Worm (Caenorhabditis elegans) whole organism, dauer: ENCODE results near the gene Y39A1A.24.

ENCODE experiments used
- unc-62 ChIP-seq: sonication (generic microtip); optimal IDR thresholded peaks from 2 replicates; lab custom pipeline; 2017; ENCODE audit warnings: missing biosample characterization, missing genetic modification reagents, missing genetic modification characterization

Y39A1A.24 gene

DNA sequence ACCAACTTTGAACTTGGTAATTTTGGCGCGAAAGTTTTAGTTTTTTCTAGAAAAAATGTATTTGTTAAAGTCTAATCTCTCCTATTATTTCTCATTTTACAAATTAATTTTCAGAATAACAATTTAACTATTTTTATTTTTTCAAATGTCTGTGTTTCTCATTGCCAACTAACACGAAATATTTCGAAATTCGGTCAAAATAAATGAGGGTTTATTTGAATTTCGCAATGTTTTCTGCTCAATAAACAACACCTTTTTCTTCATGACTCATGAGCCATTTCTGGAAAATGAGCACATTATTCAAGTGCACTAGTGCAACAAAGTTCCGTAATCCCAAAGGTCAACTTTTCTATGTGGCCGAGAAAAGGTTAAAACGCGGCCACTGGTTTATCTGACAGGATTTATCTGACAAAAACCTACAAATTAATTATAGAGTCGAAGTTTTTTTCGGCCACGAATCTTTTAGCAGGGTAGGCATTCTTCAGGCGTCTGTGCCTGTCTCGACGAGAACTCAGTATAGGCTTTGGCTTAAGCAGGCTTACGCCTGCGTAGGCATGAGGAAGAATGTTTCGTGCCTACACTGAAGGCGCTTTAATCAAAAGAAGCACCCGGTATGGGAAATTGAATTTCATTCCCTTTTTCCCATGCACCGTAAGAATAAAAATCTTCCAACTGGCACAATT is 26.0 kb downstream of the Y39A1A.24 start, which contains the start of gene Y39A1A.27:
Y39A1A.27 (plus strand) TSS at position 633 of the 683 bp plus-strand sequence.
- TF ChIP-seq unc-62 (GFP tag; lab: Kevin White, UChicago), result no peak

ce11 chrIII:10642781-10643180 is 30.3 kb downstream of the Y39A1A.24 start, which contains the start of the genes dhs-11 and orc-1:
dhs-11 (minus strand) TSS chrIII:10642865.
orc-1 (plus strand) TSS chrIII:10643129.
- TF ChIP-seq unc-62 (GFP tag; lab: Kevin White, UChicago), result no peak

ce11 chrIII:10646094-10646493 is 33.7 kb downstream of the Y39A1A.24 start, which contains the start of gene orc-4:
orc-4 (plus strand) TSS chrIII:10646170.
- TF ChIP-seq unc-62 (GFP tag; lab: Kevin White, UChicago), result no peak

- TF ChIP-seq unc-62 (GFP tag; lab: Kevin White, UChicago), result no peak
These were observed 36.8 kb downstream of the Y39A1A.24 start, which contains the start of gene emg-1 for ce11 chrIII:10649219-10649618. emg-1 (plus strand) TSS chrIII:10649519.

ce11 chrIII:10651634-10652033 is 39.2 kb downstream of the Y39A1A.24 start:
- no peak for TF ChIP-seq unc-62 (GFP tag; lab: Kevin White, UChicago)

- TF ChIP-seq unc-62 (GFP tag; lab: Kevin White, UChicago), result no peak
These were observed 40.4 kb downstream of the Y39A1A.24 start for ce11 chrIII:10652833-10653232.

DNA sequence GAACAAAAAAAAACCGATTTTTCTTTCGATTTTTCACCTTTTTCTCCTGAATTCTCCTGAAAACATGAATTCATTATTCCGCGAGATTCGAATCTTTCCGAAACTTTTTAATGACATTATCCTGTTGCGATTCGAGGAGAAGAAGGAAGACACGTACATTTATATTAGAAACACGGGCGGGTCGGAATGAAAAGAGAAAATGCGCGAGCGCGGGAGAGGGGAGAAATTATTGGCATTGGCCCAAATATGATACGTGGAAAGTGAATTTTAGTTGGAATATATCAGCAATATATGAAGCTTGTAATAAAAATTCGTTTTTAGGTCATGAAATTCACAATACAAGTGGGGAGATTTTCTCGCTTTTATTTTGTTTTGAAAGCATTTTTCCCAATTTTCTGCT is 41.0 kb downstream of the Y39A1A.24 start:
- TF ChIP-seq unc-62 (GFP tag; lab: Kevin White, UChicago), result no peak

DNA sequence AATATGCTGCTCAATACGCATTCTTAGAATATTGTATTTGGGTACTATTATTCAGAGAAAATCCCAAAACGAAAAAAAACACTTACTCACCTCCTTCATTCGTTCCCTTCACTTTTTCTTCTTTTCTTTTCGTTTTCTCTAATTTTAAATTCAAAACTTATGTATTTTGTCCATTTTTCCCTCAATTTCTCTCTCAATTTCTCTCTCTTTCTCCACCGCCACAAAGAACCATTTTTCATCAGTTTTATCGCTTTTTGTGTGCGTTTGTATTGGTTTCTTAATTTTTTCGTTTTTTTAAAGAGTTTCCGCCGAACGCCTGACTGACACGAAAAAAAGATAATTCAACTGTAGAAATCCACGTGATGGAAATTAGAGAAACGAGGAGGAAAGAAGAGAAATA is 42.3 kb downstream of the Y39A1A.24 start, which contains the start of gene cnt-2:
cnt-2 (plus strand) TSS at position 301 of the 400 bp plus-strand sequence.
- TF ChIP-seq unc-62 (GFP tag; lab: Kevin White, UChicago), result no peak

ce11 chrIII:10656069-10656468 is 43.6 kb downstream of the Y39A1A.24 start:
- TF ChIP-seq unc-62 (GFP tag; lab: Kevin White, UChicago), result no peak

- no peak for TF ChIP-seq unc-62 (GFP tag; lab: Kevin White, UChicago)
These were observed 45.2 kb downstream of the Y39A1A.24 start for ce11 chrIII:10657661-10658060.

DNA sequence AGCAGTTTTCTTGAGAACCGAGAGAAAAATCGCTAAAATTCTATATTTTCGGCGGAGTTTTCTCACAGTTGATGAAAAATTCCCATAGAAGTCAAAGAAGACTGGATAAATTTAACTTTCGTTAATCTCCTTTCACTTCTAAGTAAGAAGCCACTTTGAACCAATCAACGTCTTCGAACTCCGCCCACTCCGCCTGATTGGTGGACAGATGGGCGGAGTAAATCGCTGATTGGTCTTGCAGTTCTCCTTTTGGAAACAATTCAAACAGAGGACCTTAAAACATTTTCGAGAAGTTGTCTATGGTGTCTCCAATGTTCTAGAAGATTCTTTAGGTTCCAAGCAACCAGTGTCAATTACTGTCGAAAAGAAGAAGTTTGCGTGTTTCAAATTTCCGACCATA is 46.0 kb downstream of the Y39A1A.24 start:
- no peak for TF ChIP-seq unc-62 (GFP tag; lab: Kevin White, UChicago)

ce11 chrIII:10661292-10661691 is 48.9 kb downstream of the Y39A1A.24 start:
- no peak for TF ChIP-seq unc-62 (GFP tag; lab: Kevin White, UChicago)
